Worm (Caenorhabditis elegans) whole organism, early embryonic: ENCODE data around the gene twk-20.

ENCODE experiments used
- aly-1 ChIP-seq: sonication (generic microtip); optimal IDR thresholded peaks from 2 replicates; lab custom pipeline; 2016; ENCODE audit warnings: missing genetic modification characterization, missing compliant biosample characterization
- ama-1 ChIP-seq: fragments of 150-350 bp; optimal IDR thresholded peaks from 2 replicates; lab custom pipeline; 2014
- ceh-36 ChIP-seq: sonication (generic microtip); optimal IDR thresholded peaks from 2 replicates; lab custom pipeline; 2016; ENCODE audit warnings: missing genetic modification characterization, inconsistent platforms, missing compliant biosample characterization
- ets-7 ChIP-seq: sonication (generic microtip); optimal IDR thresholded peaks from 2 replicates; lab custom pipeline; 2016; ENCODE audit warnings: missing genotype, missing genetic modification characterization, missing compliant biosample characterization
- flt-1 ChIP-seq: fragments of 200-800 bp; sonication (Bioruptor generic); IDR thresholded peaks from 2 replicates; pipeline ENCODE4 v1.3.6; 2022; ENCODE audit warnings: missing genetic modification characterization, missing compliant biosample characterization
- pes-1 ChIP-seq: fragments of 200-800 bp; sonication (Bioruptor generic); IDR thresholded peaks from 2 replicates; pipeline ENCODE4 v1.3.6; 2022; ENCODE audit warnings: missing genetic modification reagents, missing genetic modification characterization, missing compliant biosample characterization

DNA sequence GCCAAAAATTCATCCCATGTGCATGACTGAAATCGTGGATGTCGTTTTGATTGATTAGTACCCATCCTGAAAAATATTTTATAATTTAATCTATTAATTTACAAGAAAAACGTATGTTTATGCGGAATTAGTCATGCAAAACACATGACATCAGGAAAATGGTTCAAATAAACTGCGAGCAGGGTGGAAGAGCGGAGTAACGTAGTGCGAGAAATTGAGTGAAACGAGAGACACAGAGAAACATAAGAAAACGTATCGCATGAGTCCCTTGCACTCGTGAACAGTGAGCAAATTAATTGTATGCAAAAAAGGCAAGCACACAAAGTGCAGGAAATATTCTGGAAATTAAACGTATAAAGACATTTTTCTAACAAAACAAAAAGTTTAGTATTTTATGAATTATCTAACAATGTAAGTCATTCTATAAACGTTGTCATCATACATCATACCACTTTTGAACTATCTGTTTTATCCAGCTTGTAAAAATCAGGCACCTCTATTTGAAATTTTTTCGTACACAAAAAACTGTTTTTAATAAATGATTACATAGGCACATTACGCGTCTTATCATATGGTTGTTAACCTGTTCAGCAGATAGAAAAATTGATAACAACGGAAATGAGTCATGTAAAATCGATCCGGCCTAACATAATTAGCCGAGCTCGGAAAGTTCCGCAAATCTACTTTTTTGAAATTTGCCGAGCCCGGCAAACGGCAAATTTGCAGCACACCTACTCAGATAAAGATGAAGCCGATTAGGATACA, 43.5 kb upstream of the twk-20 start, which contains the start of gene F54B11.5:
- no peak for TF ChIP-seq ama-1
- TF ChIP-seq pes-1 (GFP tag; lab: Robert Waterston, UW), result no peak
- TF ChIP-seq aly-1 (tag; lab: Kevin White, UChicago), result no peak
- TF ChIP-seq flt-1 (GFP tag; lab: Robert Waterston, UW), result no peak
- no peak for TF ChIP-seq ceh-36 (tag; lab: Kevin White, UChicago)
- no peak for TF ChIP-seq ets-7 (tag; lab: Kevin White, UChicago)
